Worm (Caenorhabditis elegans) whole organism, L2 larva: Measurements from ENCODE around the gene F54F11.1.

Experiments
- C34F6.9 ChIP-seq: fragments of 150-350 bp; optimal IDR thresholded peaks from 2 replicates; lab custom pipeline; 2014; ENCODE audit warnings: missing biosample characterization, missing genetic modification characterization
- F13H6.1 ChIP-seq: sonication (generic microtip); optimal IDR thresholded peaks from 2 replicates; lab custom pipeline; 2016; ENCODE audit warnings: missing genetic modification characterization, missing compliant biosample characterization
- Y55F3AM.14 ChIP-seq: fragments of 200-800 bp; sonication (Bioruptor generic); optimal IDR thresholded peaks from 2 replicates; lab custom pipeline; 2018; ENCODE audit warnings: mild to moderate bottlenecking, missing genetic modification characterization, missing compliant biosample characterization
- alr-1 ChIP-seq: fragments of 150-350 bp; optimal IDR thresholded peaks from 2 replicates; lab custom pipeline; 2014; ENCODE audit warnings: missing biosample characterization, missing genetic modification characterization
- blmp-1 ChIP-seq: sonication (generic microtip); optimal IDR thresholded peaks from 2 replicates; lab custom pipeline; 2017; ENCODE audit warnings: missing genetic modification characterization, mild to moderate bottlenecking, missing compliant biosample characterization, antibody characterized with exemption, moderate library complexity; ENCODE audit not compliant: insufficient read depth
- ceh-82 ChIP-seq: fragments of 150-350 bp; optimal IDR thresholded peaks from 2 replicates; lab custom pipeline; 2014; ENCODE audit warnings: missing biosample characterization, missing genetic modification characterization
- crh-2 ChIP-seq: sonication (generic microtip); optimal IDR thresholded peaks from 2 replicates; lab custom pipeline; 2017; ENCODE audit warnings: missing biosample characterization, missing genetic modification characterization
- egl-27 ChIP-seq: sonication (generic microtip); optimal IDR thresholded peaks from 3 replicates; lab custom pipeline; 2017; ENCODE audit warnings: missing biosample characterization, missing genetic modification reagents, missing genetic modification characterization
- elt-1 ChIP-seq: fragments of 150-350 bp; optimal IDR thresholded peaks from 2 replicates; lab custom pipeline; 2014; ENCODE audit warnings: missing biosample characterization, missing genetic modification characterization
- elt-3 ChIP-seq: sonication (generic microtip); optimal IDR thresholded peaks from 2 replicates; lab custom pipeline; 2017; ENCODE audit warnings: missing biosample characterization, missing genetic modification characterization
- fos-1 ChIP-seq: fragments of 150-350 bp; optimal IDR thresholded peaks from 2 replicates; lab custom pipeline; 2014; ENCODE audit warnings: missing biosample characterization, missing genetic modification characterization
- gmeb-1 ChIP-seq: fragments of 150-350 bp; optimal IDR thresholded peaks from 2 replicates; lab custom pipeline; 2014; ENCODE audit warnings: missing biosample characterization, missing genetic modification characterization
- lin-39 ChIP-seq: fragments of 150-350 bp; optimal IDR thresholded peaks from 2 replicates; lab custom pipeline; 2014; ENCODE audit warnings: missing biosample characterization, missing genetic modification reagents, missing genetic modification characterization
- lsy-2 ChIP-seq, 2 experiments: fragments of 150-350 bp in 1 of 2; sonication (generic microtip) in 1 of 2; optimal IDR thresholded peaks; 2 replicates each; lab custom pipeline; 2014 to 2017; ENCODE audit warnings: missing biosample characterization in 2 of 2, missing genetic modification characterization in 2 of 2
- mbf-1 ChIP-seq: sonication (generic microtip); optimal IDR thresholded peaks from 2 replicates; lab custom pipeline; 2017; ENCODE audit warnings: missing biosample characterization, missing genetic modification characterization
- mdl-1 ChIP-seq, 2 experiments: fragments of 150-350 bp in 1 of 2; sonication (generic microtip) in 1 of 2; optimal IDR thresholded peaks; 2 replicates each; lab custom pipeline; 2017; ENCODE audit warnings: missing biosample characterization in 2 of 2, missing genetic modification characterization in 2 of 2
- nhr-11 ChIP-seq: fragments of 150-350 bp; optimal IDR thresholded peaks from 2 replicates; lab custom pipeline; 2014; ENCODE audit warnings: missing biosample characterization, missing genetic modification characterization
- nhr-129 ChIP-seq: fragments of 150-350 bp; optimal IDR thresholded peaks from 2 replicates; lab custom pipeline; 2014; ENCODE audit warnings: missing biosample characterization, missing genetic modification characterization
- nhr-21 ChIP-seq: fragments of 150-350 bp; optimal IDR thresholded peaks from 2 replicates; lab custom pipeline; 2014; ENCODE audit warnings: missing biosample characterization, missing genetic modification characterization
- nhr-23 ChIP-seq: fragments of 150-350 bp; optimal IDR thresholded peaks from 2 replicates; lab custom pipeline; 2014; ENCODE audit warnings: missing biosample characterization, missing genetic modification reagents, missing genetic modification characterization
- nhr-237 ChIP-seq: fragments of 150-350 bp; optimal IDR thresholded peaks from 2 replicates; lab custom pipeline; 2014; ENCODE audit warnings: missing biosample characterization, missing genetic modification characterization
- nhr-25 ChIP-seq: fragments of 150-350 bp; sonication (generic microtip); optimal IDR thresholded peaks from 3 replicates; lab custom pipeline; 2014; ENCODE audit warnings: missing biosample characterization, missing genetic modification characterization
- peb-1 ChIP-seq: fragments of 150-350 bp; optimal IDR thresholded peaks from 2 replicates; lab custom pipeline; 2014; ENCODE audit warnings: missing biosample characterization, missing genetic modification characterization
- skn-1 ChIP-seq: sonication (generic microtip); optimal IDR thresholded peaks from 2 replicates; lab custom pipeline; 2017; ENCODE audit warnings: missing biosample characterization, missing genetic modification characterization
- sma-3 ChIP-seq: sonication (generic microtip); optimal IDR thresholded peaks from 2 replicates; lab custom pipeline; 2016; ENCODE audit warnings: missing genetic modification reagents, missing genetic modification characterization, missing compliant biosample characterization
- sma-9 ChIP-seq, 2 experiments: fragments of 150-350 bp in 1 of 2; sonication (generic microtip) in 1 of 2; optimal IDR thresholded peaks; 2 replicates each; lab custom pipeline; 2014 to 2016; ENCODE audit warnings: missing genetic modification characterization in 2 of 2, mild to moderate bottlenecking in 1 of 2, missing biosample characterization in 1 of 2, missing compliant biosample characterization in 1 of 2, missing genetic modification reagents in 1 of 2, moderate library complexity in 1 of 2
- unc-55 ChIP-seq: fragments of 150-350 bp; sonication (generic microtip); optimal IDR thresholded peaks from 3 replicates; lab custom pipeline; 2014; ENCODE audit warnings: missing biosample characterization, missing genetic modification reagents, missing genetic modification characterization
- ztf-1 ChIP-seq: fragments of 200-800 bp; sonication (Bioruptor generic); conservative IDR thresholded peaks from 2 replicates; pipeline ENCODE4 v1.3.6; 2022; ENCODE audit warnings: missing genetic modification characterization, missing compliant biosample characterization

The F54F11.1 gene

DNA sequence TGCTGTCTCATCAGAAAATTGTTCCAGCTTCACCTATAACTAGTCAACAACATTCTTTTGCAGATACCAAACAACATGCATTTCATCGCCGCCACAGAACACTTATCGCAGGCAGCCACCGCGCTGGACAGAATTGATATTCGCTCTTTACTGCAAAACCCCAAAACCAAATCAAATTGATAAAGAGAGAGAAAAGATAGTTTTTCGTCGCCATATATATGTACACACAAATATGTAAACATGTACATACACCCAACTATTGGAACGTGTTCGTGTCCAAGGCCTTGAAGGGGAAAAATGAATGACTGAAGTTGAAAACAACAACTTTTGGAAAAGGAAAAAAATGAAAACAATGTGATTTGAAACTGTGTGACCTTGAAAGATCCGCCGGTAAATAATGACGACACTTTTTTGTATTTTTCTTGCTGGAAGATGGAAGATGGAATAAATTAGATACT, 38.3 kb upstream of the F54F11.1 start:
- TF ChIP-seq alr-1 (tag; lab: Kevin White, UChicago) (no peak), F13H6.1 (tag; lab: Kevin White, UChicago) (no peak), nhr-11 (tag; lab: Kevin White, UChicago) (no peak), ceh-82 (no peak), sma-3 (GFP tag; lab: Kevin White, UChicago) (peak; percentile 47), skn-1 (tag; lab: Kevin White, UChicago) (no peak), elt-1 (tag; lab: Kevin White, UChicago) (no peak), gmeb-1 (tag; lab: Kevin White, UChicago) (no peak), fos-1 (tag; lab: Kevin White, UChicago) (peak; percentile 35), peb-1 (tag; lab: Kevin White, UChicago) (no peak), lin-39 (tag; lab: Kevin White, UChicago) (no peak), nhr-25 (tag; lab: Kevin White, UChicago) (peak; percentile 83), crh-2 (tag; lab: Kevin White, UChicago) (peak; percentile 35), blmp-1 (tag; lab: Kevin White, UChicago) (peak; percentile 1), nhr-129 (peak; percentile 30), mbf-1 (no peak)

DNA sequence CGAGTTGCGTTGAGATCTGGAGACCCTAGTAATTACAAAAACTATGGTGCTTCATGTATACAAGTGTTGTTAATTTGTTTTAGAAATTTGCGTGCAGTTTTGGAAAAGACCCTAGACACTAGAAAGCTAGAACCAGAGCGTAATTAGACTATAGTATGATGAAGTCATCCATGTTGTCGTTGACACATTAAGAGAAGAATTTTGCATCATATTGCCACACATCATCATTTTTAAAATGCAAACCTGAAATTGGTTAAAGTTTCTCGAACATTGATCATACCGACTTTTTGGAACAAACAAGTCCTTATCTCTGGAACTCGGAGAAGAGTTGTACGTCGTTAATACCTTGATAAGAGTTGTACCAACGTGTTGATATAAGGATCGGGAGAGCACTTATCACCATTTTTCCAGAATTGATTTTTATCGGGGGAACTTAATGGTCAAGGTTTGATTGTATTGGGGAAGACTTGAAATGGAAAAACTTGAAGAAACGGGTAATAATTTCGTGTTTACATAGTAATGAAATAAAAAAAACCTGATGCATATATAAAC, 35.8 kb upstream of the F54F11.1 start:
- TF ChIP-seq nhr-237 (no peak), sma-9 (GFP tag; optimal IDR thresholded peaks at IDR 0.05; lab: Kevin White, UChicago) (peak; percentile 92), sma-9 (tag; optimal IDR thresholded peaks at IDR 0.05; lab: Kevin White, UChicago) (no peak), nhr-129 (peak; percentile 54), crh-2 (tag; lab: Kevin White, UChicago) (peak; percentile 69), sma-3 (GFP tag; lab: Kevin White, UChicago) (peak; percentile 32), F13H6.1 (tag; lab: Kevin White, UChicago) (peak; percentile 18), nhr-11 (tag; lab: Kevin White, UChicago) (no peak), fos-1 (tag; lab: Kevin White, UChicago) (peak; percentile 86)

ce11 chrII:13469043-13469652, 34.6 kb upstream of the F54F11.1 start, which contains the start of gene E01G4.3:
Gene E01G4.3, minus strand, starts transcription at chrII:13469602.
- TF ChIP-seq nhr-25 (tag; lab: Kevin White, UChicago) (peak; percentile 82), F13H6.1 (tag; lab: Kevin White, UChicago) (peak; percentile 80), egl-27 (tag; lab: Kevin White, UChicago) (peak; percentile 80), nhr-23 (tag; lab: Kevin White, UChicago) (no peak), nhr-11 (tag; lab: Kevin White, UChicago) (no peak), skn-1 (tag; lab: Kevin White, UChicago) (no peak), mdl-1 (tag; optimal IDR thresholded peaks at IDR 0.05; lab: Kevin White, UChicago) (peak; percentile 43), unc-55 (no peak), Y55F3AM.14 (GFP tag; lab: Kevin White, UChicago) (peak; percentile 12), C34F6.9 (peak; percentile 63), gmeb-1 (tag; lab: Kevin White, UChicago) (peak; percentile 44), nhr-129 (peak; percentile 97), nhr-21 (peak; percentile 91), fos-1 (tag; lab: Kevin White, UChicago) (peak; percentile 88), crh-2 (tag; lab: Kevin White, UChicago) (peak; percentile 77), lsy-2 (tag; optimal IDR thresholded peaks at IDR 0.05; lab: Kevin White, UChicago) (peak in 1 of 2 experiments; percentile 59), sma-9 (GFP tag; optimal IDR thresholded peaks at IDR 0.05; lab: Kevin White, UChicago) (peak; percentile 98), sma-9 (tag; optimal IDR thresholded peaks at IDR 0.05; lab: Kevin White, UChicago) (no peak), blmp-1 (tag; lab: Kevin White, UChicago) (peak; percentile 27), ztf-1 (GFP tag; lab: Robert Waterston, UW) (no peak), sma-3 (GFP tag; lab: Kevin White, UChicago) (peak; percentile 59), alr-1 (tag; lab: Kevin White, UChicago) (no peak), peb-1 (tag; lab: Kevin White, UChicago) (no peak)

DNA sequence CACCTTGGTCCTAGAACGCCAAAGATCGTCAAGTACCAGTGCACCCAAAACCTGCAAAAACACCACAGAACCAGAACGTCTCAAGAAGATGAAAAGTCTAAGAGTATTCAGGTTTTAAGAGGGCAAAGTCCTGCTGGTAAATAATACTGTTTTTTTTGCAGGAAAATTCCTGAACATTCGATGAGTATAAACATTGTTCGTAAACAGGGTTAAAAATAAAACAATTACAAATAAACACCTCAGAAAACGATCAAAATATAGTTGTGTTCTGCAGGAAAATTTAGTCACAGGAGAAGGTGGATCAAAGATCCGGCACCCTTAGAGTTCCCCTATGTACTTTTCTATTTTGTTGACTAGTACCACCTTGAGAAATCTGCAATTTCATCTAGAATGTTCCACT, 33.1 kb upstream of the F54F11.1 start:
- TF ChIP-seq elt-3 (tag; lab: Kevin White, UChicago) (no peak), blmp-1 (tag; lab: Kevin White, UChicago) (no peak), ceh-82 (no peak), nhr-21 (no peak), mbf-1 (no peak), nhr-23 (tag; lab: Kevin White, UChicago) (no peak), F13H6.1 (tag; lab: Kevin White, UChicago) (no peak)
